Fruit fly (Drosophila melanogaster) whole organism, embryonic: ENCODE data around the gene CG15406.

ENCODE experiments used
- Antp ChIP-seq: fragments of 200-800 bp; sonication (Bioruptor generic); optimal IDR thresholded peaks from 3 replicates; lab custom pipeline; 2016; ENCODE audit warnings: missing biosample characterization, missing genetic modification characterization
- Asciz ChIP-seq: fragments of 200-800 bp; sonication (Bioruptor generic); optimal IDR thresholded peaks from 2 replicates; lab custom pipeline; 2017; ENCODE audit warnings: missing biosample characterization, mild to moderate bottlenecking, missing genetic modification characterization, missing genetic modification reagents
- CG10209 ChIP-seq: fragments of 200-800 bp; sonication (Bioruptor generic); optimal IDR thresholded peaks from 3 replicates; lab custom pipeline; 2017; ENCODE audit warnings: missing biosample characterization, mild to moderate bottlenecking, missing genetic modification characterization, missing genetic modification reagents
- CG10366 ChIP-seq: fragments of 200-800 bp; sonication (Bioruptor generic); IDR thresholded peaks from 2 replicates; pipeline ENCODE4 v1.3.6; 2022; ENCODE audit warnings: missing biosample characterization, missing genetic modification characterization
- CG12659 ChIP-seq: fragments of 200-800 bp; sonication (Bioruptor generic); optimal IDR thresholded peaks from 3 replicates; lab custom pipeline; 2017; ENCODE audit warnings: mild to moderate bottlenecking, missing biosample characterization, missing genetic modification reagents, missing genetic modification characterization
- CG12769 ChIP-seq: fragments of 200-800 bp; sonication (Bioruptor generic); optimal IDR thresholded peaks from 2 replicates; lab custom pipeline; 2019; ENCODE audit warnings: missing biosample characterization, mild to moderate bottlenecking, missing genetic modification characterization, moderate library complexity
- CG13894 ChIP-seq: fragments of 200-800 bp; sonication (Bioruptor generic); optimal IDR thresholded peaks from 3 replicates; lab custom pipeline; 2018; ENCODE audit warnings: missing biosample characterization, mild to moderate bottlenecking, missing genetic modification characterization, moderate library complexity
- CG18764 ChIP-seq: fragments of 200-800 bp; sonication (Bioruptor generic); optimal IDR thresholded peaks from 3 replicates; lab custom pipeline; 2016; ENCODE audit warnings: missing biosample characterization, missing genetic modification characterization
- CG2678 ChIP-seq: fragments of 200-800 bp; sonication (Bioruptor generic); optimal IDR thresholded peaks from 3 replicates; lab custom pipeline; 2019; ENCODE audit warnings: missing biosample characterization, mild to moderate bottlenecking, missing genetic modification characterization, moderate library complexity
- CG31365 ChIP-seq: fragments of 200-800 bp; sonication (Bioruptor generic); optimal IDR thresholded peaks from 2 replicates; lab custom pipeline; 2018; ENCODE audit warnings: missing biosample characterization, mild to moderate bottlenecking, missing genetic modification characterization
- CG3838 ChIP-seq: fragments of 200-800 bp; sonication (Bioruptor generic); optimal IDR thresholded peaks from 3 replicates; lab custom pipeline; 2016; ENCODE audit warnings: missing biosample characterization, missing genetic modification characterization
- CG6272 ChIP-seq: fragments of 200-800 bp; sonication (Bioruptor generic); IDR thresholded peaks from 2 replicates; pipeline ENCODE4 v1.3.6; 2022; ENCODE audit warnings: missing biosample characterization, missing genetic modification characterization
- CG8089 ChIP-seq: fragments of 200-800 bp; sonication (Bioruptor generic); optimal IDR thresholded peaks from 3 replicates; lab custom pipeline; 2016; ENCODE audit warnings: missing biosample characterization, missing genetic modification characterization
- CG8290 ChIP-seq, 3 experiments: fragments of 200-800 bp; sonication (Bioruptor generic); optimal IDR thresholded peaks; 2 replicates each; lab custom pipeline; 2016 to 2019; ENCODE audit warnings: missing biosample characterization in 3 of 3, missing genetic modification characterization in 3 of 3, mild to moderate bottlenecking in 2 of 3, moderate library complexity in 1 of 3
- CG8388 ChIP-seq: fragments of 200-800 bp; sonication (Bioruptor generic); optimal IDR thresholded peaks from 2 replicates; lab custom pipeline; 2019; ENCODE audit warnings: missing biosample characterization, mild to moderate bottlenecking, missing genetic modification characterization, moderate library complexity
- Chrac-16 ChIP-seq: fragments of 200-800 bp; sonication (Bioruptor generic); optimal IDR thresholded peaks from 3 replicates; lab custom pipeline; 2016; ENCODE audit warnings: missing biosample characterization, missing genetic modification characterization
- D ChIP-seq, 2 experiments: fragments of 200-800 bp in 1 of 2; fragments of >200 bp in 1 of 2; sonication (Bioruptor generic) in 1 of 2; optimal IDR thresholded peaks; 2 replicates in 1 of 2; 3 replicates in 1 of 2; lab custom pipeline; 2017; ENCODE audit warnings: mild to moderate bottlenecking in 1 of 2, missing biosample characterization in 1 of 2, missing genetic modification characterization in 1 of 2, missing genetic modification reagents in 1 of 2
- Dp ChIP-seq: fragments of 200-800 bp; sonication (Bioruptor generic); optimal IDR thresholded peaks from 2 replicates; lab custom pipeline; 2018; ENCODE audit warnings: missing biosample characterization, mild to moderate bottlenecking, missing genetic modification characterization, moderate library complexity
- Dref ChIP-seq: fragments of 200-800 bp; sonication (Bioruptor generic); IDR thresholded peaks from 2 replicates; pipeline ENCODE4 v1.3.6; 2022; ENCODE audit warnings: missing biosample characterization, missing genetic modification characterization
- Ets65A ChIP-seq: fragments of 200-800 bp; sonication (Bioruptor generic); peaks from one replicate; lab custom pipeline; 2016; ENCODE audit warnings: missing biosample characterization, missing genetic modification characterization
- HLHmδ ChIP-seq: fragments of 200-800 bp; sonication (Bioruptor generic); optimal IDR thresholded peaks from 2 replicates; lab custom pipeline; 2018; ENCODE audit warnings: missing biosample characterization, mild to moderate bottlenecking, missing genetic modification characterization, moderate library complexity
- Max ChIP-seq: fragments of 200-800 bp; sonication (Bioruptor generic); optimal IDR thresholded peaks from 2 replicates; lab custom pipeline; 2016; ENCODE audit warnings: missing biosample characterization, mild to moderate bottlenecking, missing genetic modification characterization
- Meics ChIP-seq: fragments of 200-800 bp; sonication (Bioruptor generic); optimal IDR thresholded peaks from 2 replicates; lab custom pipeline; 2017; ENCODE audit warnings: missing biosample characterization, mild to moderate bottlenecking, missing genetic modification characterization
- Mrtf ChIP-seq: fragments of 200-800 bp; sonication (Bioruptor generic); IDR thresholded peaks from 3 replicates; pipeline ENCODE4 v1.3.6; 2022; ENCODE audit warnings: missing biosample characterization, missing genetic modification characterization
- NK7.1 ChIP-seq: fragments of 200-800 bp; sonication (Bioruptor generic); optimal IDR thresholded peaks from 3 replicates; lab custom pipeline; 2016; ENCODE audit warnings: missing biosample characterization, missing genetic modification characterization
- Pdp1 ChIP-seq, 2 experiments: fragments of 200-800 bp; sonication (Bioruptor generic); optimal IDR thresholded peaks; 3 replicates each; lab custom pipeline; 2016; ENCODE audit warnings: missing biosample characterization in 2 of 2, missing genetic modification characterization in 2 of 2, mild to moderate bottlenecking in 1 of 2, moderate library complexity in 1 of 2
- Ravus ChIP-seq: fragments of 200-800 bp; sonication (Bioruptor generic); IDR thresholded peaks from 2 replicates; pipeline ENCODE4 v1.3.6; 2022; ENCODE audit warnings: missing biosample characterization, missing genetic modification characterization
- Six4 ChIP-seq: fragments of 200-800 bp; sonication (Bioruptor generic); optimal IDR thresholded peaks from 2 replicates; lab custom pipeline; 2016; ENCODE audit warnings: missing biosample characterization, missing genetic modification characterization
- Spps ChIP-seq: fragments of 200-800 bp; sonication (Bioruptor generic); optimal IDR thresholded peaks from 2 replicates; lab custom pipeline; 2018; ENCODE audit warnings: missing biosample characterization, mild to moderate bottlenecking, missing genetic modification characterization
- Ssrp ChIP-seq: fragments of 200-800 bp; sonication (Bioruptor generic); optimal IDR thresholded peaks from 2 replicates; lab custom pipeline; 2018; ENCODE audit warnings: missing biosample characterization, mild to moderate bottlenecking, missing genetic modification characterization, moderate library complexity
- Xbp1 ChIP-seq: fragments of 200-800 bp; sonication (Bioruptor generic); optimal IDR thresholded peaks from 3 replicates; lab custom pipeline; 2016; ENCODE audit warnings: missing biosample characterization, mild to moderate bottlenecking, missing genetic modification characterization
- bigmax ChIP-seq: fragments of 200-800 bp; sonication (Bioruptor generic); optimal IDR thresholded peaks from 2 replicates; lab custom pipeline; 2018; ENCODE audit warnings: missing biosample characterization, mild to moderate bottlenecking, missing genetic modification characterization
- chif ChIP-seq, 2 experiments: fragments of 200-800 bp; sonication (Bioruptor generic); optimal IDR thresholded peaks; 3 replicates each; lab custom pipeline; 2016; ENCODE audit warnings: missing biosample characterization in 2 of 2, missing genetic modification characterization in 2 of 2
- da ChIP-seq: fragments of 200-800 bp; sonication (Bioruptor generic); optimal IDR thresholded peaks from 2 replicates; lab custom pipeline; 2016; ENCODE audit warnings: missing biosample characterization, missing genetic modification characterization
- dati ChIP-seq: fragments of 200-800 bp; sonication (Bioruptor generic); IDR thresholded peaks from 2 replicates; pipeline ENCODE4 v1.3.6; 2022; ENCODE audit warnings: missing biosample characterization, missing genetic modification characterization
- dmrt11E ChIP-seq: fragments of 200-800 bp; sonication (Bioruptor generic); optimal IDR thresholded peaks from 3 replicates; lab custom pipeline; 2018; ENCODE audit warnings: missing biosample characterization, mild to moderate bottlenecking, missing genetic modification characterization, moderate library complexity
- dpn ChIP-seq, 2 experiments: fragments of 200-800 bp; sonication (Bioruptor generic); optimal IDR thresholded peaks; 3 replicates each; lab custom pipeline; 2016; ENCODE audit warnings: missing biosample characterization in 2 of 2, missing genetic modification characterization in 2 of 2
- mld ChIP-seq: fragments of 200-800 bp; sonication (Bioruptor generic); IDR thresholded peaks from 3 replicates; pipeline ENCODE4 v1.3.6; 2022; ENCODE audit warnings: missing biosample characterization, missing genetic modification characterization; ENCODE audit not compliant: partially characterized antibody
- nom ChIP-seq: fragments of 200-800 bp; sonication (Bioruptor generic); optimal IDR thresholded peaks from 2 replicates; lab custom pipeline; 2017; ENCODE audit warnings: missing biosample characterization, missing genetic modification characterization, mild to moderate bottlenecking, moderate library complexity, missing genetic modification reagents
- otp ChIP-seq: fragments of 200-800 bp; sonication (Bioruptor generic); IDR thresholded peaks from 3 replicates; pipeline ENCODE4, ENCODE4 v1.3.6; 2022; ENCODE audit warnings: missing biosample characterization, missing genetic modification characterization
- prd ChIP-seq, 3 experiments: fragments of >200 bp in 2 of 3; fragments of 200-800 bp in 1 of 3; sonication (Bioruptor generic) in 1 of 3; optimal IDR thresholded peaks in 2 of 3; IDR thresholded peaks in 1 of 3; 2 replicates in 2 of 3; 3 replicates in 1 of 3; pipeline versions ENCODE4 v1.3.6 to Lab custom; 2017 to 2022; ENCODE audit warnings: missing biosample characterization in 1 of 3, missing genetic modification characterization in 1 of 3
- repo ChIP-seq: fragments of 200-800 bp; sonication (Bioruptor generic); optimal IDR thresholded peaks from 2 replicates; lab custom pipeline; 2016; ENCODE audit warnings: missing biosample characterization, missing genetic modification characterization
- ro ChIP-seq: fragments of 200-800 bp; sonication (Bioruptor generic); IDR thresholded peaks from 2 replicates; pipeline ENCODE4 v1.3.6; 2022; ENCODE audit warnings: missing biosample characterization, missing genetic modification characterization
- sens-2 ChIP-seq: fragments of 200-800 bp; sonication (Bioruptor generic); IDR thresholded peaks from 2 replicates; pipeline ENCODE4 v1.3.6; 2022; ENCODE audit warnings: missing biosample characterization, missing genetic modification characterization
- sr ChIP-seq: fragments of 200-800 bp; sonication (Bioruptor generic); IDR thresholded peaks from 3 replicates; pipeline ENCODE4 v1.3.6; 2022; ENCODE audit warnings: missing biosample characterization, missing genetic modification characterization
- unc-4 ChIP-seq: fragments of 200-800 bp; sonication (Bioruptor generic); IDR thresholded peaks from 2 replicates; pipeline ENCODE4 v1.3.6; 2022; ENCODE audit warnings: missing biosample characterization, missing genetic modification characterization; ENCODE audit not compliant: partially characterized antibody
- wdn ChIP-seq: fragments of 200-800 bp; sonication (Bioruptor generic); IDR thresholded peaks from 2 replicates; pipeline ENCODE4 v1.3.6; 2022; ENCODE audit warnings: missing biosample characterization, missing genetic modification characterization

CG15406 gene

dm6 chr2L:3338566-3339215, 29.7 kb downstream of the CG15406 start (continued):
- TF ChIP-seq NK7.1 (GFP tag; lab: Kevin White, UChicago) (peak; percentile 35), dmrt11E (tag; lab: Kevin White, UChicago) (peak; percentile 84), wdn (GFP tag; lab: Robert Waterston, UW) (peak; percentile 30; the same call in 1 of the 2 replicates), CG8089 (GFP tag; lab: Kevin White, UChicago) (peak; percentile 90), chif (GFP tag; optimal IDR thresholded peaks at IDR 0.05; lab: Kevin White, UChicago) (peak; percentile 90 to 93), da (GFP tag; lab: Kevin White, UChicago) (peak; percentile 10), prd (optimal IDR thresholded peaks at IDR 0.05; lab: Kevin White, UChicago) (no peak), prd (GFP tag; IDR thresholded peaks at IDR 0.05; lab: Robert Waterston, UW) (peak; percentile 89), CG18764 (GFP tag; lab: Kevin White, UChicago) (peak; percentile 85), bigmax (GFP tag; lab: Kevin White, UChicago) (no peak), CG8388 (GFP tag; lab: Kevin White, UChicago) (peak; percentile 88), mld (no peak), Spps (peak; percentile 83), nom (GFP tag; lab: Kevin White, UChicago) (no peak), Xbp1 (GFP tag; lab: Kevin White, UChicago) (peak; percentile 80), HLHmδ (GFP tag; lab: Kevin White, UChicago) (peak; percentile 68), CG10366 (GFP tag; lab: Robert Waterston, UW) (peak; percentile 75), Dref (GFP tag; lab: Robert Waterston, UW) (no peak), CG12659 (GFP tag; lab: Kevin White, UChicago) (peak; percentile 32), CG2678 (peak; percentile 79), dpn (GFP tag; optimal IDR thresholded peaks at IDR 0.05; lab: Kevin White, UChicago) (peak; percentile 77 to 82), Ets65A (GFP tag; lab: Kevin White, UChicago) (peak; percentile 96), CG8290 (GFP tag; optimal IDR thresholded peaks at IDR 0.05; lab: Kevin White, UChicago) (peak; percentile 72), CG8290 (tag; optimal IDR thresholded peaks at IDR 0.05; lab: Kevin White, UChicago) (no peak), CG10209 (GFP tag; lab: Kevin White, UChicago) (peak; percentile 76), repo (GFP tag; lab: Kevin White, UChicago) (peak; percentile 62), Asciz (GFP tag; lab: Kevin White, UChicago) (peak; percentile 77), Meics (GFP tag; lab: Kevin White, UChicago) (no peak), otp (GFP tag; lab: Robert Waterston, UW) (peak; percentile 85), dati (GFP tag; lab: Robert Waterston, UW) (peak; percentile 59; the same call in 1 of the 2 replicates), ro (peak; percentile 66; the same call in 1 of the 2 replicates), CG6272 (peak; percentile 78), Ssrp (tag; lab: Kevin White, UChicago) (peak; percentile 78), Pdp1 (GFP tag; optimal IDR thresholded peaks at IDR 0.05; lab: Kevin White, UChicago) (peak; percentile 3 to 78), CG3838 (GFP tag; lab: Kevin White, UChicago) (peak; percentile 45), CG12769 (tag; lab: Kevin White, UChicago) (no peak), Max (GFP tag; lab: Kevin White, UChicago) (peak; percentile 50), D (optimal IDR thresholded peaks at IDR 0.05; lab: Kevin White, UChicago) (no peak), D (GFP tag; optimal IDR thresholded peaks at IDR 0.05; lab: Kevin White, UChicago) (peak; percentile 92), unc-4 (no peak), Antp (GFP tag; lab: Kevin White, UChicago) (peak; percentile 88), Ravus (GFP tag; lab: Robert Waterston, UW) (no peak), sens-2 (GFP tag; lab: Robert Waterston, UW) (peak; percentile 42; the same call in 1 of the 2 replicates), CG31365 (tag; lab: Kevin White, UChicago) (peak; percentile 44), Chrac-16 (GFP tag; lab: Kevin White, UChicago) (peak; percentile 86), Six4 (GFP tag; lab: Kevin White, UChicago) (peak; percentile 89), Dp (no peak), Mrtf (peak; percentile 64; the same call in 1 of the 3 replicates), sr (no peak), CG13894 (tag; lab: Kevin White, UChicago) (no peak)
